Worm (Caenorhabditis elegans) whole organism, late embryonic: Measurements from ENCODE around the gene fbxa-179.

ENCODE experiments used
- T23F11.4 ChIP-seq: fragments of 200-800 bp; sonication (Bioruptor generic); optimal IDR thresholded peaks from 2 replicates; lab custom pipeline; 2018; ENCODE audit warnings: mild to moderate bottlenecking, missing genetic modification characterization, missing compliant biosample characterization
- ceh-30 ChIP-seq: fragments of 150-350 bp; optimal IDR thresholded peaks from 2 replicates; lab custom pipeline; 2014; ENCODE audit warnings: missing biosample characterization, missing genetic modification characterization
- fkh-10 ChIP-seq: fragments of 150-350 bp; optimal IDR thresholded peaks from 2 replicates; lab custom pipeline; 2014; ENCODE audit warnings: missing biosample characterization, missing genetic modification reagents, missing genetic modification characterization
- tbx-7 ChIP-seq: sonication (generic microtip); optimal IDR thresholded peaks from 2 replicates; lab custom pipeline; 2016; ENCODE audit warnings: missing genotype, missing genetic modification characterization, missing compliant biosample characterization
- unc-86 ChIP-seq: sonication (generic microtip); optimal IDR thresholded peaks from 2 replicates; lab custom pipeline; 2016; ENCODE audit warnings: missing genetic modification characterization, missing compliant biosample characterization

DNA sequence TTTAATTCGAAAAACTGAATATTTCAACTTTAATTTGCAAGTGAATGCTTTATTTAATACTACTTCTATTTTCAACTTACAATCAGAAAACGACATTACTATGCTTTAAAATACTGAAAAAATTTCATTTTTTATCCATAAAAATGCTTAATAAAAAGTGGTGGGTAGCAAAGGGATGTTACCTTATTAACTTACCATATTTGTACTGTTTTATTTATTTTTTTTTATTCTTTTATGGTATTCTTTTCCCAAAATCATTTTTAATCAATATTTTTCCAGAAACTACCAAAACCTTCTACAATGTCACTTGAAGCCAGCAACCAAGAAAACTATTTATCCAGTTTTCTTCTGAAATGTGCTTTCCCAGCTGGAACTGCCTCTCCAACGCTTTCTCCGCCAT is 29.7 kb downstream of the fbxa-179 start, which contains the start of gene Y60A9.3:
- no peak for TF ChIP-seq ceh-30
- TF ChIP-seq fkh-10: no peak
- no peak for TF ChIP-seq unc-86
- TF ChIP-seq T23F11.4 (GFP tag; lab: Kevin White, UChicago): no peak
- TF ChIP-seq tbx-7 (tag; lab: Kevin White, UChicago): no peak
